Worm (Caenorhabditis elegans): ENCODE results near the gene clec-145.

clec-145 gene

DNA sequence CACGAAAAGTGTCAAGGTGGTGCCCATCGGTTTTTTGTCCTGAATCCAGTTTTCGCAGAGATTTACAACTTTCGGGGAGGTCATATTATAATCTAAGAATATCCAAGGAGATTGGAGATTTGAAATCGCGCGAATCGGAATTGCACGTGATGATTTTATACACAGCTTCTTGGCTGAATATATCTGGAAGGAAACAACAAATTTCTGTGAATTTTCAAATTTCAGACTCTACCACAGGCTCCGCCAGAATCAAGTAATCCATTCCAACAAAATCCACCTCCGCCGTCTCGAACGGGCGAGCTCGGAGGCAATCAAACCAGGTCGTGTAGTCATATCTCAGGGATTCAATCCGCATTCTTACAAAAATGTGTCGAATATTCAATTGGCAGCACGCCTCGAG lies 4.9 kb upstream of the clec-145 start:
- TF ChIP-seq hlh-1 (tag; optimal IDR thresholded peaks at IDR 0.05) (no peak), mep-1 (tag; optimal IDR thresholded peaks at IDR 0.05) (no peak), ztf-11 (tag; optimal IDR thresholded peaks at IDR 0.05) (no peak), ces-1 (GFP tag; optimal IDR thresholded peaks at IDR 0.05) (no peak), unc-39 (tag; optimal IDR thresholded peaks at IDR 0.05) (no peak), blmp-1 (tag; optimal IDR thresholded peaks at IDR 0.05) (no peak)

ce11 chrII:13593659-13594221 lies 3.4 kb upstream of the clec-145 start, which contains the start of gene clec-146:
clec-146 (minus strand) TSS chrII:13593774.
- TF ChIP-seq elt-3 (tag; optimal IDR thresholded peaks at IDR 0.05) (no peak), ces-1 (GFP tag; optimal IDR thresholded peaks at IDR 0.05) (no peak), M03D4.4 (tag; optimal IDR thresholded peaks at IDR 0.05) (no peak), elt-1 (tag; optimal IDR thresholded peaks at IDR 0.05; ENCODE audit: borderline replicate concordance, insufficient read depth) (no peak), lin-13 (tag; optimal IDR thresholded peaks at IDR 0.05) (no peak), ceh-39 (tag; optimal IDR thresholded peaks at IDR 0.05) (no peak), bed-3 (GFP tag; optimal IDR thresholded peaks at IDR 0.05) (no peak)

ce11 chrII:13585655-13586170 lies 4.6 kb downstream of the clec-145 start, which contains the start of gene Y48E1B.8:
Y48E1B.8 (plus strand) TSS chrII:13585705.
- TF ChIP-seq mls-2 (tag; optimal IDR thresholded peaks at IDR 0.05) (no peak), nhr-28 (tag; optimal IDR thresholded peaks at IDR 0.05) (no peak), sptf-1 (tag; optimal IDR thresholded peaks at IDR 0.05) (no peak), nhr-76 (tag; optimal IDR thresholded peaks at IDR 0.05) (no peak), lin-13 (tag; optimal IDR thresholded peaks at IDR 0.05) (no peak), mab-5 (tag; optimal IDR thresholded peaks at IDR 0.05) (no peak), drap-1 (GFP tag; optimal IDR thresholded peaks at IDR 0.05) (no peak), nhr-2 (tag; optimal IDR thresholded peaks at IDR 0.05) (no peak), ces-1 (GFP tag; optimal IDR thresholded peaks at IDR 0.05) (no peak), elt-3 (tag; optimal IDR thresholded peaks at IDR 0.05) (no peak), ceh-43 (GFP tag; optimal IDR thresholded peaks at IDR 0.05) (no peak), mep-1 (tag; optimal IDR thresholded peaks at IDR 0.05) (no peak), M03D4.4 (tag; optimal IDR thresholded peaks at IDR 0.05) (no peak), flh-1 (GFP tag; optimal IDR thresholded peaks at IDR 0.05) (no peak), lsy-2 (tag; optimal IDR thresholded peaks at IDR 0.05) (no peak), hlh-1 (tag; optimal IDR thresholded peaks at IDR 0.05) (no peak), bed-3 (GFP tag; optimal IDR thresholded peaks at IDR 0.05) (no peak)

DNA sequence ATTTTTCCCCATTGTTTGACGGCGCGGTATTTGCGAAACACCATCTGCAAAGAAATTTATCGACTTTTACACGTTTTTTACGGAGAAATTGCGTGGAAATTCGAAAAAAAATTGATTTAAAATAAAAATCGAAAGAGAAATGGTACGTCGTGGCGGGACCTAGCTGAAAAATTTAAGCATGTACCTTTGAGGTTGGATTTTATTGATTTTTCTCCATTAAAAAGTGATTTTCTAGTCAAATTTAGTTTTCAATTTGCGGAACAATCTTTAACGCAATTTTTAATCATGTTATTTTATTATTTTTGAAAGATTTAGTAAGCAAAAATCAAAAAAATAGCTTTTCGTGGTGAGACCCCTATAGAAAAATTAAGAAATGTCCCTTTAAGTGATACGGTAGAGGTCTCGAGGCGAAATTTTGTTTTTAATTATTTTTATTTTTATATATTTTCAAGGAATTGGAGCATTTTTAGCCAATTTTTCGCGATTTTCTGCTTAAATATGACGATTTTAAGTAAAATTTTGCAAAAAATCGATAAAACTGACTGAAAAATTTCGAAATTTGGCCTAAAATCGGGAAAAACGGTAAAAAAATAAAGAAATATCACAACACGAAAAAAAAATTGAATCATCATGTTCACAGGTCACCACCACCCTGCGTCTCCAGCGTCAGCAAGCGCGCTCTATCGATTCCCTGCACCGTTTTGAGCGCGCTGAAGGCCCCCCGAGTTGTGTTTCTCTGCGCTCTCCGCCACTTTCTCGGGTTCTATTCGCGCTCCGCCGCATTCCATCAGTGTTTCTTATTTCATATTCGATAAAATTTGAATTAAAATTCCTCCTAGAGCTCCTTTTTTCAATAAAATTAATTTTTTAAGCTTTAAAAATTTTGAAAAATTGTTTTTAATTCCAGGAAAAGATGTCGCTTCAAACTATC lies 15.1 kb downstream of the clec-145 start, which contains the start of the genes mrpl-37 and lin-38:
Gene mrpl-37, minus strand, starts transcription at position 51 of the 931 bp plus-strand sequence.
Gene lin-38, plus strand, starts transcription at position 908 of the 931 bp plus-strand sequence.
- TF ChIP-seq nhr-237 (tag; optimal IDR thresholded peaks at IDR 0.05) (peak; percentile 77), pha-4 (tag; optimal IDR thresholded peaks at IDR 0.05) (peak; percentile 66), unc-120 (tag; optimal IDR thresholded peaks at IDR 0.05; ENCODE audit: poor library complexity, severe bottlenecking) (peak; percentile 60), lin-32 (GFP tag; optimal IDR thresholded peaks at IDR 0.05) (no peak), lsy-2 (tag; optimal IDR thresholded peaks at IDR 0.05) (peak; percentile 60), mep-1 (tag; optimal IDR thresholded peaks at IDR 0.05) (peak; percentile 92), hlh-1 (tag; optimal IDR thresholded peaks at IDR 0.05) (peak; percentile 49), bed-3 (GFP tag; optimal IDR thresholded peaks at IDR 0.05) (no peak), lin-13 (tag; optimal IDR thresholded peaks at IDR 0.05) (peak; percentile 53), elt-1 (tag; optimal IDR thresholded peaks at IDR 0.05; ENCODE audit: borderline replicate concordance, insufficient read depth) (no peak), ceh-39 (tag; optimal IDR thresholded peaks at IDR 0.05) (peak; percentile 33), ces-1 (GFP tag; optimal IDR thresholded peaks at IDR 0.05) (peak; percentile 75), tbx-8 (GFP tag; optimal IDR thresholded peaks at IDR 0.05) (no peak), nhr-28 (tag; optimal IDR thresholded peaks at IDR 0.05) (no peak), M03D4.4 (tag; optimal IDR thresholded peaks at IDR 0.05) (no peak)

- TF ChIP-seq bed-3 (GFP tag; optimal IDR thresholded peaks at IDR 0.05) (no peak), flh-1 (GFP tag; optimal IDR thresholded peaks at IDR 0.05) (no peak), mab-5 (tag; optimal IDR thresholded peaks at IDR 0.05) (no peak), ces-1 (GFP tag; optimal IDR thresholded peaks at IDR 0.05) (no peak), zip-8 (tag; optimal IDR thresholded peaks at IDR 0.05) (no peak), nhr-12 (tag; optimal IDR thresholded peaks at IDR 0.05) (no peak), ceh-43 (GFP tag; optimal IDR thresholded peaks at IDR 0.05) (no peak), pha-4 (tag; optimal IDR thresholded peaks at IDR 0.05) (no peak), M03D4.4 (tag; optimal IDR thresholded peaks at IDR 0.05) (no peak), nhr-237 (tag; optimal IDR thresholded peaks at IDR 0.05) (no peak), ham-2 (GFP tag; optimal IDR thresholded peaks at IDR 0.05) (no peak), elt-1 (tag; optimal IDR thresholded peaks at IDR 0.05; ENCODE audit: borderline replicate concordance, insufficient read depth) (no peak), unc-120 (tag; optimal IDR thresholded peaks at IDR 0.05; ENCODE audit: poor library complexity, severe bottlenecking) (no peak), hlh-1 (tag; optimal IDR thresholded peaks at IDR 0.05) (no peak), sem-2 (GFP tag; optimal IDR thresholded peaks at IDR 0.05) (no peak), nhr-2 (tag; optimal IDR thresholded peaks at IDR 0.05) (no peak), lsy-2 (tag; optimal IDR thresholded peaks at IDR 0.05) (no peak), ceh-39 (tag; optimal IDR thresholded peaks at IDR 0.05) (no peak)
Measured at ce11 chrII:13574395-13574794, 16.0 kb downstream of the clec-145 start.

All from whole organism, mixed stage, embryonic.